Fruit fly (Drosophila melanogaster): ENCODE results near the gene LManI.

The LManI gene

DNA sequence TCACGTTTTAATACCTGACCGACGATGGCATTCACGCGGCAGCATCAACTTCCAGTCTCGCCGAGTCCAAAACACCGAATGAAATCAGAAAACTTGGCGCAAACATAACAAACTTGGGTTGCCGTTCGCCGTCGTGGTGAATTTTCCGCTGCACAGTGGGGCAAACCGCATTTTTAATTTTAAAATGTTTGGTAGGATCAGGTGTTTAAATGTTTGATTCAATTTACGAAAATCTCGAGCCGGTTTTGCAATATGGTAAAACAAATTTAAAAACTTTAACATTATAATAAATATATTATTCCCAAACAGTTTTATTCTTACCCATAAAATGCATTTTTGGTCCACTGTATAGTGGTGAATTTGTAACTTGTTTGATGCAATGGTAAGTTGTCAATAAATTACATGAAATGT, 17.2 kb upstream of the LManI start, which contains the start of gene RluA-1 (continued):
- TF ChIP-seq ssp (GFP tag; IDR thresholded peaks at IDR 0.05): peak; percentile 95
- peak; percentile 99 for TF ChIP-seq sens (GFP tag)
- peak; percentile 96 for TF ChIP-seq sug (tag; optimal IDR thresholded peaks at IDR 0.05)
- TF ChIP-seq CG12299 (tag; optimal IDR thresholded peaks at IDR 0.05): peak; percentile 99
- TF ChIP-seq Taf1 (GFP tag; IDR thresholded peaks at IDR 0.05): peak; percentile 93
- TF ChIP-seq Rfx (GFP tag; IDR thresholded peaks at IDR 0.05): peak; percentile 99
- TF ChIP-seq lmd (GFP tag; IDR thresholded peaks at IDR 0.05): peak; percentile 99
- peak; percentile 99 for TF ChIP-seq dmrt99B (tag; optimal IDR thresholded peaks at IDR 0.05)
- TF ChIP-seq CG12071 (GFP tag; optimal IDR thresholded peaks at IDR 0.05): peak; percentile 99
- peak; percentile 99 for TF ChIP-seq ewg (GFP tag; optimal IDR thresholded peaks at IDR 0.05)
- peak; percentile 99 for TF ChIP-seq CG4820 (GFP tag; optimal IDR thresholded peaks at IDR 0.05)
- TF ChIP-seq CG9215 (GFP tag; IDR thresholded peaks at IDR 0.05): peak; percentile 97
- TF ChIP-seq CG3065 (GFP tag; optimal IDR thresholded peaks at IDR 0.05): peak; percentile 99
- peak; percentile 86 for TF ChIP-seq CG12236 (GFP tag; optimal IDR thresholded peaks at IDR 0.05)
- peak; percentile 98 for TF ChIP-seq CG6254 (GFP tag; optimal IDR thresholded peaks at IDR 0.05)
- TF ChIP-seq bigmax (GFP tag; optimal IDR thresholded peaks at IDR 0.05): peak; percentile 80
- TF ChIP-seq CG13287 (GFP tag; IDR thresholded peaks at IDR 0.05; ENCODE audit: partially characterized antibody): peak; percentile 80
- TF ChIP-seq sc (optimal IDR thresholded peaks at IDR 0.05): no peak
- peak; percentile 99 for TF ChIP-seq sc (GFP tag; optimal IDR thresholded peaks at IDR 0.05)
- peak; percentile 89 for TF ChIP-seq CG30020 (tag; optimal IDR thresholded peaks at IDR 0.05)
- peak; percentile 96 for TF ChIP-seq CG33213 (GFP tag; optimal IDR thresholded peaks at IDR 0.05)
- TF ChIP-seq Antp (GFP tag; optimal IDR thresholded peaks at IDR 0.05): peak; percentile 88
- peak; percentile 100 for TF ChIP-seq az2 (GFP tag; optimal IDR thresholded peaks at IDR 0.05)
- no peak for TF ChIP-seq fru (optimal IDR thresholded peaks at IDR 0.05)
- peak; percentile 96 for TF ChIP-seq wek (GFP tag; optimal IDR thresholded peaks at IDR 0.05)
- peak; percentile 98 for TF ChIP-seq Mad (GFP tag; optimal IDR thresholded peaks at IDR 0.05)
- peak; percentile 100 for TF ChIP-seq gsb-n (tag; optimal IDR thresholded peaks at IDR 0.05)
- peak; percentile 50 for TF ChIP-seq Dp (GFP tag; optimal IDR thresholded peaks at IDR 0.05)
- peak; percentile 99 for TF ChIP-seq CG3281 (GFP tag; optimal IDR thresholded peaks at IDR 0.05)
- peak; percentile 100 for TF ChIP-seq chm (GFP tag; IDR thresholded peaks at IDR 0.05)
- no peak for TF ChIP-seq pan (optimal IDR thresholded peaks at IDR 0.05)
- peak in 1 of 2 experiments; percentile 100 for TF ChIP-seq pan (GFP tag; optimal IDR thresholded peaks at IDR 0.05 in 1 of 2, IDR thresholded peaks at IDR 0.05 in 1 of 2)
- TF ChIP-seq dimm (GFP tag; IDR thresholded peaks at IDR 0.05): peak; percentile 99
- TF ChIP-seq fd3F (GFP tag; optimal IDR thresholded peaks at IDR 0.05): peak; percentile 99
- peak; percentile 98 for TF ChIP-seq Fer2 (tag; optimal IDR thresholded peaks at IDR 0.05)
- TF ChIP-seq bcd (GFP tag; optimal IDR thresholded peaks at IDR 0.05): peak; percentile 99
- peak; percentile 100 for TF ChIP-seq dmrt11E (tag; optimal IDR thresholded peaks at IDR 0.05)
- peak; percentile 91 for TF ChIP-seq pnt (GFP tag; optimal IDR thresholded peaks at IDR 0.05)
- peak; percentile 88 for TF ChIP-seq CG8944 (GFP tag; optimal IDR thresholded peaks at IDR 0.05)
- peak; percentile 57 for TF ChIP-seq inv (GFP tag; IDR thresholded peaks at IDR 0.05; ENCODE audit: partially characterized antibody)
- peak; percentile 95 for TF ChIP-seq Doc2 (GFP tag; IDR thresholded peaks at IDR 0.05)
- peak; percentile 99 for TF ChIP-seq CG11247 (GFP tag; IDR thresholded peaks at IDR 0.05)
- TF ChIP-seq CG32532 (GFP tag; IDR thresholded peaks at IDR 0.05): peak; percentile 99
- peak; percentile 99 for TF ChIP-seq CG11456 (GFP tag; IDR thresholded peaks at IDR 0.05)
- TF ChIP-seq CG7271 (tag; optimal IDR thresholded peaks at IDR 0.05): peak; percentile 99
- TF ChIP-seq salm (tag; optimal IDR thresholded peaks at IDR 0.05): peak; percentile 99
- TF ChIP-seq Nf-YC (tag; optimal IDR thresholded peaks at IDR 0.05): peak; percentile 93
- peak; percentile 61; the same call in 3 of the 4 replicates for TF ChIP-seq Dll (GFP tag; IDR thresholded peaks at IDR 0.05; ENCODE audit: partially characterized antibody)
- peak; percentile 100 for TF ChIP-seq tgo (GFP tag; IDR thresholded peaks at IDR 0.05)
- peak; percentile 99 for TF ChIP-seq twi (tag; optimal IDR thresholded peaks at IDR 0.05)
- TF ChIP-seq Ada2b (GFP tag; IDR thresholded peaks at IDR 0.05): peak; percentile 96
- TF ChIP-seq Oaz (GFP tag; IDR thresholded peaks at IDR 0.05): peak; percentile 97

Data from whole organism, embryonic.